Fruit fly (Drosophila melanogaster): Measurements from ENCODE around the gene Gr33a.

The Gr33a gene

dm6 chr2L:12108779-12109564 is 28.8 kb upstream of the Gr33a start, which contains the start of the genes Rab6 and Phae1:
TSS of gene Rab6 (minus strand) at chr2L:12109116.
TSS of gene Phae1 (plus strand) at chr2L:12109417.
- no peak for TF ChIP-seq Blimp-1 (GFP tag; optimal IDR thresholded peaks at IDR 0.05)
- no peak for TF ChIP-seq CG6808 (GFP tag; optimal IDR thresholded peaks at IDR 0.05)
- TF ChIP-seq CG6854 (GFP tag; optimal IDR thresholded peaks at IDR 0.05): peak; percentile 68
- TF ChIP-seq Gug (GFP tag; IDR thresholded peaks at IDR 0.05): no peak
- no peak for TF ChIP-seq CG7368 (GFP tag; optimal IDR thresholded peaks at IDR 0.05)
- peak; percentile 6 for TF ChIP-seq CG3032 (tag; optimal IDR thresholded peaks at IDR 0.05)
- TF ChIP-seq OdsH (GFP tag; optimal IDR thresholded peaks at IDR 0.05): no peak
- TF ChIP-seq Eip93F (GFP tag; optimal IDR thresholded peaks at IDR 0.05): no peak
- TF ChIP-seq Smox (GFP tag; optimal IDR thresholded peaks at IDR 0.05): no peak
- TF ChIP-seq Ets21C (GFP tag; optimal IDR thresholded peaks at IDR 0.05): no peak
- TF ChIP-seq Hr38 (GFP tag; optimal IDR thresholded peaks at IDR 0.05): no peak
- no peak for TF ChIP-seq CG11762 (GFP tag; optimal IDR thresholded peaks at IDR 0.05; ENCODE audit: insufficient read depth)
- no peak for TF ChIP-seq dac (GFP tag; optimal IDR thresholded peaks at IDR 0.05)
- no peak for TF ChIP-seq Lpt (GFP tag; optimal IDR thresholded peaks at IDR 0.05)
- TF ChIP-seq CG31627 (GFP tag; optimal IDR thresholded peaks at IDR 0.05): no peak
- no peak for TF ChIP-seq CG6792 (GFP tag; optimal IDR thresholded peaks at IDR 0.05)
- TF ChIP-seq CG1621 (tag; optimal IDR thresholded peaks at IDR 0.05): peak; percentile 73
- TF ChIP-seq fkh (GFP tag; optimal IDR thresholded peaks at IDR 0.05): no peak
- no peak for TF ChIP-seq salr (GFP tag; optimal IDR thresholded peaks at IDR 0.05)
- TF ChIP-seq CG10669 (GFP tag; optimal IDR thresholded peaks at IDR 0.05): no peak
- TF ChIP-seq CG6163 (GFP tag; IDR thresholded peaks at IDR 0.05): no peak
- peak; percentile 77 for TF ChIP-seq svp (GFP tag)
- peak; percentile 15 for TF ChIP-seq Eip78C (GFP tag)
- TF ChIP-seq CG16779 (tag; optimal IDR thresholded peaks at IDR 0.05): no peak
- no peak for TF ChIP-seq CG9139 (GFP tag; optimal IDR thresholded peaks at IDR 0.05)

- TF ChIP-seq Eip78C (GFP tag): peak; percentile 32
- TF ChIP-seq CG34406 (GFP tag; optimal IDR thresholded peaks at IDR 0.05): no peak
Measured at dm6 chr2L:12110810-12111209, 27.0 kb upstream of the Gr33a start, which contains the start of gene Phae2. TSS of gene Phae2 (plus strand) at chr2L:12111110.

DNA sequence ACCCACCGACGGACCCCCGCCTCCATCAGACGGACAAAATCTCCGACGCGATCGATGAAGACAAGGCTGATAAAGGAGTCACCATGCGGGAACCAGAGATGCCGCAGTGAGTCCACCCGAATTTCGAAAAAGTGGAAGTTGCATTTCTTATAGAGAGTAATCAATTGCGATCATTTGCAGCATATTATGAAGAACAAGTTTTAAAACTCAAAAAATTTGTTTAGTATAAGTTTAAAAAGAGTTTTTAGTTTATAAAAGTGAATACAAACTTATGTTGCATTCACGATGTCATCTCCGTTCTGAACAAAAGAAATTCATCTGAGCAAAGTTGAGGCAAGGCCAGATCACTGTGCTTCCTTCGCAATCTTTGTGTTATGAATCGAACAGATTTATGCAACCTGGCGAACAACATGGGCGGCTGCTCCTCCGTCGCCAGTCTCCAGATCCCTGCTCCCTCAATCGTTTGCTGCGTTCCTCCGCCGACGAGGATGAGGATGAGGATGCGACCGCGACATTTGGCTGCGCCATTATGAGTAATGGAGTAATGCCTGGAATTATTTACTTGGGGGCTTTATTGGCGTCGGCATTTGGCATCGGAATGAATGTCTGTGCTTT is 24.8 kb upstream of the Gr33a start:
- TF ChIP-seq vri (GFP tag; optimal IDR thresholded peaks at IDR 0.05) (peak; percentile 44), salr (GFP tag; optimal IDR thresholded peaks at IDR 0.05) (peak in 1 of 2 experiments; percentile 47), Sox102F (GFP tag; optimal IDR thresholded peaks at IDR 0.05) (peak; percentile 43), eg (GFP tag; IDR thresholded peaks at IDR 0.05) (no peak), esn (GFP tag; optimal IDR thresholded peaks at IDR 0.05) (peak; percentile 39), Eip78C (GFP tag) (peak; percentile 55), CG3032 (tag; optimal IDR thresholded peaks at IDR 0.05) (peak; percentile 19), Sox14 (GFP tag; optimal IDR thresholded peaks at IDR 0.05) (peak; percentile 1), Met (GFP tag; optimal IDR thresholded peaks at IDR 0.05) (peak; percentile 18), svp (GFP tag) (peak; percentile 71), CG10631 (GFP tag; optimal IDR thresholded peaks at IDR 0.05) (no peak), Blimp-1 (GFP tag; optimal IDR thresholded peaks at IDR 0.05) (no peak)

DNA sequence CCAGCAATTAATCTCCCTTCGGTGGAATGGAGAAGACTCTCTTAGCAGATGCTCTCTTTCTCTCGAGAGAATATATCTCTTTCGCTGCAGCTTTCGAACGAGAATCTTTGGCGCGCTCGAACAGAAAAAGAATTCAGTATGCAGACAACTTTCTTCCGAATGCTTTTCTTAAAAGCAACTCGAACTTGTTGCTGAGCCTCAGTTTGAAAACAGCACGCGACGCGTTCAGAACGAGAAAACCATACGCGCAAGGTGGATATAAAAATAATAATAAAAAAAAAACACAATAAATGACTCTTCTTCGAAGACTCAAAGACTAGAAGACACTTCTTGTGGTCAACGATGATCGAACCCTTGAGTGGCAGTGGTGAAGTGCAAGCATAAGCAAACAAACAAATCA is 23.6 kb upstream of the Gr33a start, which contains the start of gene CG17211:
Gene CG17211, plus strand, starts transcription at position 202 of the 400 bp plus-strand sequence.
- TF ChIP-seq cyc (GFP tag; optimal IDR thresholded peaks at IDR 0.05): no peak
- no peak for TF ChIP-seq CG32006 (GFP tag; optimal IDR thresholded peaks at IDR 0.05)
- no peak for TF ChIP-seq lz (GFP tag; optimal IDR thresholded peaks at IDR 0.05)

All from whole organism, prepupa.